Worm (Caenorhabditis elegans): ENCODE measurements around the gene str-208.

Gene str-208

DNA sequence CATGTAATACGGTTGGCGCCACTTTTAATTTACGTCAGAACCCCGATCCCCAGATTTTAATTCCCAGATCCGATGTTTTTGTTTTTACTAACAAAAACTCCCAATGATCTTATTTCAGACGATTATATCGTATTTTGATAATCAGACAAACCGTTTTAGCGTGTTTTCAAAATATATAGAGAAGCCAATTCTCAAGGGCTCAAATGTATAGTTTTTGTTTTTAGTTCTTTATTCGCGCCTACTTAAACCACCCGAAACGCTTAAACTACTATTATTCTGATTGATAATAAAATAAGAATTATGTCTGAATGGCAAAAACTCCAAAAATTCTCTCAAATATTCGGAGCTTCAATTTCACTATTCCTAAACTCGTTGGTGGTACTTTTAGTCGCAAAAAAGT is at the start of gene str-208:
Gene str-208, plus strand, starts transcription at position 301 of the 400 bp plus-strand sequence.
- TF ChIP-seq W03F9.2 (tag; optimal IDR thresholded peaks at IDR 0.05) (no peak), dao-5 (tag; optimal IDR thresholded peaks at IDR 0.05) (no peak), him-1 (tag; optimal IDR thresholded peaks at IDR 0.05) (no peak)

DNA sequence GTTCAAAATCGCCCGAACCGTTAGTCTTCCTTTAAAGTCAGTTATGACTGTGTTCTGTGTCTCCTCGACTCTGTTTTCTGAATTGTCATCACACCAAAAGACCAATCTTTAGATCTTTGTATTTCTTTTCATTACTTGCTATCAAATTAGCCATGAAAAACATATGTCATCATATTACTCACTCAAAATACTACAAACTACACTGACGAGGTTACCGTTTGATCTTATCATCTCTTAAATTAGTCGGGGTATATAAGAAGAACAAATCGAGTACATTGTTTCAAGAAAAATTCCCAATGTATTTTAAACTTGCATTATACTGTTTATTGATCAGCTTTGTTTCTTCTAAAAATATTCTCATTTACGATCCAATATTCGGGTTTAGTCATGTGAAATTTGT is 48.0 kb upstream of the str-208 start, which contains the start of gene ugt-13:
Gene ugt-13, plus strand, starts transcription at position 294 of the 400 bp plus-strand sequence.
- TF ChIP-seq him-1 (tag; optimal IDR thresholded peaks at IDR 0.05) (no peak), dao-5 (tag; optimal IDR thresholded peaks at IDR 0.05) (no peak), W03F9.2 (tag; optimal IDR thresholded peaks at IDR 0.05) (no peak)

DNA sequence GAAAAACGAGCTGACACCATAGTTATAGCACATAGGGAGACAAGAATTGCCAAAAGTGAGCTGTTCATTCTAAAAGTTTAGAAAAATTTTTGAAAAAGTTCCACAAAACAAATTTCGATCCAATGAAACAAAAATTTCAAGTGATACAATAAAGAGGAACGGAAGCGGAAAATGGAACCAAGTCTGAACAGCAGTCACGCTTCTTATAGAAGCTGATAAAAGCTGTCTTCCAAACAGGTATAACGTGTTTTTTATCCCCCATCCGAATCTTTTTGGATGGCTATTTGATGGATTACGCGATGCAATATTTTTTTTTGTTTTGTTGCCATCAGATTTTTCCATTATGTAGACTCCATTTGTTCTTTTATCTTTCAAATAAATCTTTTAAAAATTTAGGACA is 44.3 kb upstream of the str-208 start, which contains the start of gene H23N18.5:
Gene H23N18.5, minus strand, starts transcription at position 69 of the 400 bp plus-strand sequence.
- TF ChIP-seq dao-5 (tag; optimal IDR thresholded peaks at IDR 0.05): no peak
- TF ChIP-seq him-1 (tag; optimal IDR thresholded peaks at IDR 0.05): no peak
- TF ChIP-seq W03F9.2 (tag; optimal IDR thresholded peaks at IDR 0.05): no peak

DNA sequence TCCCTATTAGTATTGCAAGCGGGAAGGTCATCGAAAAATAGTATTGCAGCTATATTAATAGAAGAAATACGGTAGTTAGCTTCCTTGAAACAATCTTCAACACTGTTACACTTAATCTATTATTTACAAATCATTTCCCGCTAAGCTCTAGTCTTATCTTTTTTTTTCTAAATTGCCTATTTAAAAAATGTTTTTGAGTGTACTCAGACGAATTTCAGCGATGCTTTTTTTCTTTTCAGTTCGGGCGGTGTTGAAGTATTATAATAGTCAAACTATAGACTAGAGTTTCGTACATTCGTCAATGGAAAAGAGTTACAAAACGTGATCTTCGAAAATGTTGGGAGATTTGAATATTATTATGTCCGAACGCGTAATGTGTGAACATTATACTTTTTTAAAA is 42.8 kb upstream of the str-208 start:
- TF ChIP-seq dao-5 (tag; optimal IDR thresholded peaks at IDR 0.05) (no peak), W03F9.2 (tag; optimal IDR thresholded peaks at IDR 0.05) (no peak), him-1 (tag; optimal IDR thresholded peaks at IDR 0.05) (no peak)

DNA sequence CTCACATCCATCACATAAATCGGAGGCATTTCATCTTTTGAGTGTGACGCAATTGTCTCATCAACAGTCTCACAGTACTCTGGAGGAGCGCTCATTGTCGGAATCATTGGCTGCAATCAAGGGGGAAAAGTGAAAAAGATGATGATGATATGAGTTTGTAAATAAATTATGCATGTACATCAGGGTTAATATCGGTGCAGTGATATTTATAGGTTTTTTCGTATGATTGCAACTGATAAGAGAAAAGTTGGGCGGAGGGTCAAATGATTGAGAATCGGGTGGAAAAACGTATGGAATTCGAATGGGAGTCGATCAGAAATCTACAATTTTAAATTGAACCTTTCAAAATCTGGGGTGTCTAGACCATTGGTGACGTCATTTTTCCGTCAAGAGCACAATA is 41.8 kb upstream of the str-208 start, which contains the start of gene H23N18.6:
Gene H23N18.6, minus strand, starts transcription at position 201 of the 400 bp plus-strand sequence.
- TF ChIP-seq dao-5 (tag; optimal IDR thresholded peaks at IDR 0.05): no peak
- TF ChIP-seq W03F9.2 (tag; optimal IDR thresholded peaks at IDR 0.05): no peak
- no peak for TF ChIP-seq him-1 (tag; optimal IDR thresholded peaks at IDR 0.05)

DNA sequence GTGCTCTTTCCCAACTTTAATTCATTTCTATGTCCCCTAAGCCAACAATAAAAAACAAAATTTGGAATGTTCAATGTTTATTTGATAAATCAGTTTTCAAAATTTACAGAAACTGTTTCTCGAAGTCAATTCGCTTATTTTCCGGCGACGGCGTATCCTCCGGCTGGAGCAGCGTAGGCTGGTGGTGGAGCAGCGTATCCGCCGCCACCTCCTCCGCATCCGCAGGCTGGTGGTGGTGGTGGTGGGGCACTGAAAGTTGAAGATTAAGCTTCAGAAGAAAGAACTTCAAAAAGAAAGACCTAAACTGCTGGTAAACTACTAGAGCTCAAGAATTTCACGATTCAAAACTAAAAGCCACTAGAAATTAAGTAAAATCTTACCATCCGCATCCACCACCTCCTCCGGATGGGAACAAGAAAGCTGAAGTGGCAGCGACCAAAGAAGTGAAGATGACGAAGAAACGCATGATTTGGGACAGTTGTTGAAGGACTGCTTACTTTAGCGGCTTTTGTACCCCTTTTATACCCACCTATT is 38.5 kb upstream of the str-208 start, which contains the start of gene C02E7.7:
Gene C02E7.7, minus strand, starts transcription at position 484 of the 534 bp plus-strand sequence.
- TF ChIP-seq W03F9.2 (tag; optimal IDR thresholded peaks at IDR 0.05) (no peak), dao-5 (tag; optimal IDR thresholded peaks at IDR 0.05) (no peak), him-1 (tag; optimal IDR thresholded peaks at IDR 0.05) (no peak)

DNA sequence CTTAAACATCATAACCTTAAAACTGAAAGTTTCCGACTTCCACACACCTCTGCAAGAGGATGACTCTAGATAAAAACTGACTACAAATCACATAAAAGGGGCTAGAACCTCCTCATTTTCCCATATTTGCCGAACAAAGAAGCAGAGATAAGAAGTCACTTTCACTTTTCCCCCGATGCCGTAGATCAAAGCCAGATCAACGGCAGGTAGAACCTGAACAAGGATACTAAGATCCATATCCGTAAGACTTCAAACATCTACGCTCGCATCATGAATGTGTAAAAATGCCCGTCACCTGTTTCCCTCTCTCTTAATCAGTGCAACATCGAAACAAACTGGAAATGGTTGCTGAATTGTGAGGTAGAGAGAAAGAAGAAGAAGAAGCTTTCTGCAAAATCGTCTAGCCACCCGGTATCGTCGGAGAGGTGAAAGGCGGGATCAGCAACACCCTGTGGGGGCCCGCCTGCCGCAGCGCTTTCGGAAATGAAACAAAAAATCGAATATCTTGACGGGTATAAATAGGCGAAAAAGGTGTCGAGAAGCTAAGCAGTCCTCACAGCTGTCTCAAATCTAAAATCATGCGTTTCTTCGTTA is 37.9 kb upstream of the str-208 start, which contains the start of gene C02E7.6:
Gene C02E7.6, plus strand, starts transcription at position 544 of the 594 bp plus-strand sequence.
- TF ChIP-seq him-1 (tag; optimal IDR thresholded peaks at IDR 0.05): no peak
- TF ChIP-seq W03F9.2 (tag; optimal IDR thresholded peaks at IDR 0.05): no peak
- no peak for TF ChIP-seq dao-5 (tag; optimal IDR thresholded peaks at IDR 0.05)

DNA sequence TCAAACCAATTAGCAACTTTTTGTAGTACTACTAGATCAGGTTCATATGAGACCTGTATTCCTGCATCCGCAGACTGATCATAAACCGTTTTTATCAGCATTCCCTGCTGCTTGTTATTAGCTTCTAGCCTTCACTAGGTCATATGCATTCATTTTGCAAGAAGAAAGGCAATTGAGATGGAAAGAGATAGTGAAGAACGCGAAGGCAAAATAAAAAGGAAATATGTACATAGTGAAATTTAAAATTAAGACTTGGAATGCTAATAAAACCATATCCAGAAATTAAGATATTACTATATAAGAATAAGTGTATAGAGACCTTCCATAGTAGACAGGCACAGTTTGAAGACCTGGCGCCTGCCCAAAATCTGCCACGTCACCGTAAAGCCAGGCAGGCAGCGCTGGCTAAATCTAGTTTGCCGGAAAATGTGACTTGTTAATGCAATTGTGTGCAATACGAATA is 35.9 kb upstream of the str-208 start, which contains the start of the genes C02E7.8 and srh-23:
Gene C02E7.8, minus strand, starts transcription at position 101 of the 463 bp plus-strand sequence.
Gene srh-23, plus strand, starts transcription at position 413 of the 463 bp plus-strand sequence.
- no peak for TF ChIP-seq dao-5 (tag; optimal IDR thresholded peaks at IDR 0.05)
- TF ChIP-seq him-1 (tag; optimal IDR thresholded peaks at IDR 0.05): no peak
- TF ChIP-seq W03F9.2 (tag; optimal IDR thresholded peaks at IDR 0.05): no peak

DNA sequence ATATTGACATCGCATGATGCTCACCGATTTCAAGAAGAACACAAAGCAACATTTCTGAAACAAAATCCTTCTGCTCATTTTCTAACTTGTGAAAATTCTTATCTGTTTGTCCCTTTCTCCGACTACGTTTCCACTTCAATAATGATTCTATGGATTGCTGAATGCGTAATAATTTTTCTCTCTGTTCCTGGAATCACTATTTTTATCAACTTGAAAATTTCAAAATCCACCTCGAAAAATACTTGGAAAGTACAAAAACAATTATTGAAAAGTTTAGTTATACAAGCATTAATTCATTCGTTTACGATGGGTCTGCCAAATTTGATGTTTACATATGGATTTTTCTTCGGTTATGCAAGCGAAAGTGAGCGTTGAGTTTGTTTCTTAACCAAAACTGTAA is 34.6 kb upstream of the str-208 start, which contains the start of gene srh-22:
Gene srh-22, plus strand, starts transcription at position 301 of the 400 bp plus-strand sequence.
- TF ChIP-seq him-1 (tag; optimal IDR thresholded peaks at IDR 0.05) (no peak), dao-5 (tag; optimal IDR thresholded peaks at IDR 0.05) (no peak), W03F9.2 (tag; optimal IDR thresholded peaks at IDR 0.05) (no peak)

DNA sequence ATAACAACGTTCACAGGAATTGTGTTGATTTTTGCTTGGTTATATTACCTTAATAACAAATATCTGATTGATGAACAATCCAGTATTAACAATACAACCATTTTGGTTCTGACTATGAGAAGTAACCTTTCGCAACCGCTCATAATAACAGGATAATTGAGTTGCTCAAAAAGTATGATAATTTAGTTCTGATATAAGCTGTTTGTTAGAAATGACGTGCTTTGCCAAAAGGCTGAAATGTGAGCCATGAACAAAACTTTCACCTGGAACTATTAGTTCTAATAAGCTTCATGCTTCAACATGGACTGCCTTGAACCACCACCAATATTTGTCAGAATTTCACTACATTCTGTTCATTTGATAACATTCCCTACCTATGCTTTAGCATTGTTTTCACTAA is 32.0 kb upstream of the str-208 start, which contains the start of gene srh-20:
Gene srh-20, plus strand, starts transcription at position 301 of the 400 bp plus-strand sequence.
- TF ChIP-seq W03F9.2 (tag; optimal IDR thresholded peaks at IDR 0.05) (no peak), him-1 (tag; optimal IDR thresholded peaks at IDR 0.05) (no peak), dao-5 (tag; optimal IDR thresholded peaks at IDR 0.05) (no peak)

DNA sequence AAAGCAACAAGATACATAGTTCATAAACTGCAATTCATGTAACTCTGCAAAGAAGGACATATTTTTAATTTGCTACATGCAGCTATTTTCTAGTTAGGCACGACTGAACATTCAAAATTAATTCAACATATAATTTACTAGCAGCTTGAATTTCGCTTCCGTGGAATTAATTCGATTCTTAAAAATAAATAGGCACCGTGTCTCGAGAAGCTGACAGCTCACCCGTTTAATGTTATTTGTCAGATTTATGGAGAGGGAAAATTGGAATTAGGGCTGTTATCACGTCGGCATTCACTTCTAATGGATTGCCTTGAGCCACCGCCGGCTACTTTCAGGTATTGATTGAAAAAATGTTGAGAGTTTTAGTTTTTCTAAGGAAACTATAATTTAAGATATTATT is 30.3 kb upstream of the str-208 start, which contains the start of gene srh-21:
Gene srh-21, plus strand, starts transcription at position 301 of the 400 bp plus-strand sequence.
- TF ChIP-seq him-1 (tag; optimal IDR thresholded peaks at IDR 0.05): no peak
- no peak for TF ChIP-seq W03F9.2 (tag; optimal IDR thresholded peaks at IDR 0.05)
- no peak for TF ChIP-seq dao-5 (tag; optimal IDR thresholded peaks at IDR 0.05)

DNA sequence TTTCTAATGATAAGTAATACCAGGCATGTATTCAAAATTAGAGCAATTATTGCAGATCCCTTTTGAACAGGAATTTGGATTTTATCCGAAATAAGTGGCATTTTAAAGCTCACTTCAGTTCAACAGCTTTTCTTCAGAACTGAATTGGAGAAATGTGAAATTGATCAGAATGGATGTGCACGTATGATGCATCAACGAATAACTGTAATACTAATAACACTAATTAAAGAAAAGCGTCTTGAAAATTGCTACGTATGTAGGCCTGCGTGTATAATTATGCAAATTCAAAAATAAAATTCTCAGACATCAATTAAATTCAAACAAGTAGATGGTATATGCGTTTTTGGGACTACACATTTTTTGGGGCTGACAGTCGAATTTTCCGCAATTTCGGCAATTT is 26.8 kb upstream of the str-208 start, which contains the start of gene str-205:
Gene str-205, minus strand, starts transcription at position 101 of the 400 bp plus-strand sequence.
- TF ChIP-seq dao-5 (tag; optimal IDR thresholded peaks at IDR 0.05) (no peak), him-1 (tag; optimal IDR thresholded peaks at IDR 0.05) (no peak), W03F9.2 (tag; optimal IDR thresholded peaks at IDR 0.05) (no peak)

DNA sequence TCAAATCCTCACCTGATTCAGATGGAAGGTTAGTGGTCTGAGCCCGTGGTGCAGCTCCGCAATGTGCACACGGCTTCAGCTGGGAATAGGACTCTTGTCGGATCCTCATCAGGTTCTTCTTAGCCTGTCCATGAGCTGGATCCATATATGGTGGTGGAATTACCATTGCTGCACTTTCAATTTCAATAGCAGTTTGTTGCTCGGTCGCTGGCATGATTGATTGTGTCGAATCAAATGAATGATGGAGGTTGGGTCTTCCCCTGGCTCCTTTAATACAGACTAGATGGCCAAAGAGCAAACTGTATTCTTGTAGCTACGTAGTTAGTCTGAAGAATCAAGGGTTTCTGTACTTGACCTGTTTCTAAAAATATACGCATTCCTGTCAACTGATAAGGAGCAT is 23.8 kb upstream of the str-208 start, which contains the start of gene C02E7.10:
Gene C02E7.10, minus strand, starts transcription at position 232 of the 400 bp plus-strand sequence.
- no peak for TF ChIP-seq W03F9.2 (tag; optimal IDR thresholded peaks at IDR 0.05)
- TF ChIP-seq him-1 (tag; optimal IDR thresholded peaks at IDR 0.05): no peak
- TF ChIP-seq dao-5 (tag; optimal IDR thresholded peaks at IDR 0.05): no peak

DNA sequence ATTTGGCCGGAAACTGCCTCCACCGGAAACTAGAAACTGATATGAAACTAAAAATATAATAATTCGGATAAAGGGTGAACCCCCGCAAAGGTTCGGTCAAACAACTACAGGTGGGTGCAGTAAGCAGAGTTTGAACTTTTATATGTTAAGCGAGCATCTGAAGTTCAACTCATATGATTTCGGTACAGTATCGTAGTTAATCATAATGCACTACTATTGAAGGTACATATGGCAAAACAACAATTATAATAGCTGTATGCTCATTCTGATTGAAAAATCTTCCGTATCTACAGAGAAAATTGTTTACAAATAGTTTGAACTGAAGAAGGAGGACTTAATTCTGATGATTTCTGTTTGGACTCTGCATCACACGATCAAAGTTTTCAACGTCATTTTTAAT is 23.4 kb upstream of the str-208 start:
- no peak for TF ChIP-seq W03F9.2 (tag; optimal IDR thresholded peaks at IDR 0.05)
- no peak for TF ChIP-seq dao-5 (tag; optimal IDR thresholded peaks at IDR 0.05)
- no peak for TF ChIP-seq him-1 (tag; optimal IDR thresholded peaks at IDR 0.05)

Data from whole organism, L4/young adult.